Worm (Caenorhabditis elegans) whole organism, young adult: ENCODE measurements around the gene erl-1.
A peak's percentile ranks its signal among the peaks of the same experiment; 100 is the strongest.

Experiments
- C06A6.2 ChIP-seq: fragments of 200-800 bp; sonication (Bioruptor generic); conservative IDR thresholded peaks from 2 replicates; pipeline ENCODE4 v1.3.6; 2022; ENCODE audit warnings: missing genetic modification characterization, missing compliant biosample characterization
- F33H1.4 ChIP-seq: fragments of 200-800 bp; sonication (Bioruptor generic); IDR thresholded peaks from 2 replicates; pipeline ENCODE4 v1.3.6; 2022; ENCODE audit warnings: missing genetic modification reagents, missing genetic modification characterization, missing compliant biosample characterization
- F49E8.2 ChIP-seq: sonication (generic microtip); optimal IDR thresholded peaks from 3 replicates; lab custom pipeline; 2017; ENCODE audit warnings: missing genetic modification characterization, mild to moderate bottlenecking, missing compliant biosample characterization, antibody characterized with exemption, moderate library complexity; ENCODE audit not compliant: insufficient read depth
- F52B5.7 ChIP-seq: sonication (generic microtip); optimal IDR thresholded peaks from 2 replicates; lab custom pipeline; 2016; ENCODE audit warnings: mild to moderate bottlenecking, missing genetic modification characterization, missing compliant biosample characterization
- K11D2.4 ChIP-seq: fragments of 200-800 bp; sonication (Bioruptor generic); IDR thresholded peaks from 2 replicates; pipeline ENCODE4 v1.3.6; 2022; ENCODE audit warnings: missing genetic modification reagents, missing genetic modification characterization, missing compliant biosample characterization
- T07F8.4 ChIP-seq: sonication (generic microtip); optimal IDR thresholded peaks from 2 replicates; lab custom pipeline; 2016; ENCODE audit warnings: mild to moderate bottlenecking, missing genetic modification characterization, moderate library complexity, missing compliant biosample characterization
- T26A5.8 ChIP-seq: sonication (generic microtip); optimal IDR thresholded peaks from 2 replicates; lab custom pipeline; 2016; ENCODE audit warnings: missing genetic modification characterization, missing compliant biosample characterization
- Y53F4B.3 ChIP-seq: fragments of 200-800 bp; sonication (Bioruptor generic); IDR thresholded peaks from 2 replicates; pipeline ENCODE4 v1.3.6; 2022; ENCODE audit warnings: missing genetic modification reagents, missing genetic modification characterization, missing compliant biosample characterization
- ZK185.1 ChIP-seq: sonication (generic microtip); optimal IDR thresholded peaks from 2 replicates; lab custom pipeline; 2016; ENCODE audit warnings: mild to moderate bottlenecking, missing genetic modification characterization, missing compliant biosample characterization; ENCODE audit not compliant: poor library complexity, severe bottlenecking
- ama-1 ChIP-seq, 3 experiments: fragments of 150-350 bp in 1 of 3; sonication (generic microtip) in 2 of 3; optimal IDR thresholded peaks; 2 replicates each; lab custom pipeline; 2014 to 2018; ENCODE audit warnings: missing biosample characterization in 2 of 3, missing genetic modification characterization in 2 of 3, missing genetic modification reagents in 2 of 3
- atf-7 ChIP-seq: sonication (generic microtip); optimal IDR thresholded peaks from 2 replicates; lab custom pipeline; 2017; ENCODE audit warnings: mild to moderate bottlenecking, missing genetic modification characterization, missing compliant biosample characterization
- attf-3 ChIP-seq: fragments of 200-800 bp; sonication (Bioruptor generic); conservative IDR thresholded peaks from 2 replicates; pipeline ENCODE4 v1.3.6; 2022; ENCODE audit warnings: missing genetic modification reagents, missing genetic modification characterization, missing compliant biosample characterization
- attf-5 ChIP-seq: fragments of 200-800 bp; sonication (Bioruptor generic); optimal IDR thresholded peaks from 2 replicates; lab custom pipeline; 2018; ENCODE audit warnings: mild to moderate bottlenecking, missing genetic modification characterization, missing compliant biosample characterization
- ceh-27 ChIP-seq: fragments of 200-800 bp; sonication (Bioruptor generic); optimal IDR thresholded peaks from 2 replicates; lab custom pipeline; 2018; ENCODE audit warnings: mild to moderate bottlenecking, missing genetic modification characterization, moderate library complexity, missing compliant biosample characterization
- ceh-79 ChIP-seq: sonication (generic microtip); optimal IDR thresholded peaks from 2 replicates; lab custom pipeline; 2017; ENCODE audit warnings: mild to moderate bottlenecking, missing genetic modification characterization, missing compliant biosample characterization
- ceh-91 ChIP-seq: fragments of 200-800 bp; sonication (Bioruptor generic); IDR thresholded peaks from 2 replicates; pipeline ENCODE4 v1.3.6; 2022; ENCODE audit warnings: missing genetic modification reagents, missing genetic modification characterization, missing compliant biosample characterization
- efl-1 ChIP-seq: fragments of 150-350 bp; optimal IDR thresholded peaks from 2 replicates; lab custom pipeline; 2014; ENCODE audit warnings: missing biosample characterization, missing genetic modification reagents, missing genetic modification characterization
- egl-18 ChIP-seq: fragments of 200-800 bp; sonication (Bioruptor generic); IDR thresholded peaks from 2 replicates; pipeline ENCODE4 v1.3.6; 2022; ENCODE audit warnings: missing genetic modification reagents, missing genetic modification characterization, missing compliant biosample characterization
- egrh-3 ChIP-seq: fragments of 200-800 bp; sonication (Bioruptor generic); IDR thresholded peaks from 2 replicates; pipeline ENCODE4 v1.3.6; 2022; ENCODE audit warnings: missing genetic modification reagents, missing genetic modification characterization, missing compliant biosample characterization
- hmg-1.2 ChIP-seq: fragments of 200-800 bp; sonication (Bioruptor generic); IDR thresholded peaks from 2 replicates; pipeline ENCODE4 v1.3.6; 2022; ENCODE audit warnings: missing genetic modification reagents, missing genetic modification characterization, missing compliant biosample characterization
- lag-1 ChIP-seq: fragments of 200-800 bp; sonication (Bioruptor generic); IDR thresholded peaks from 2 replicates; pipeline ENCODE4 v1.3.6; 2022; ENCODE audit warnings: missing genetic modification reagents, missing genetic modification characterization, missing compliant biosample characterization
- let-607 ChIP-seq, 2 experiments: fragments of 200-800 bp in 1 of 2; sonication (Bioruptor generic) in 1 of 2; sonication (generic microtip) in 1 of 2; optimal IDR thresholded peaks; 2 replicates each; lab custom pipeline; 2016 to 2018; ENCODE audit warnings: mild to moderate bottlenecking in 2 of 2, missing compliant biosample characterization in 2 of 2, missing genetic modification characterization in 2 of 2, moderate library complexity in 2 of 2, missing genotype in 1 of 2
- lin-35 ChIP-seq, 3 experiments: fragments of 150-350 bp in 2 of 3; sonication (generic microtip) in 1 of 3; optimal IDR thresholded peaks; 2 replicates each; lab custom pipeline; 2014 to 2018; ENCODE audit warnings: missing biosample characterization in 3 of 3, missing genetic modification characterization in 3 of 3, missing genetic modification reagents in 3 of 3
- lin-40 ChIP-seq: sonication (generic microtip); optimal IDR thresholded peaks from 2 replicates; lab custom pipeline; 2016; ENCODE audit warnings: missing genetic modification characterization, mild to moderate bottlenecking, missing compliant biosample characterization, missing genotype, missing genetic modification reagents
- lin-54 ChIP-seq: fragments of 200-800 bp; sonication (Bioruptor generic); optimal IDR thresholded peaks from 2 replicates; lab custom pipeline; 2018; ENCODE audit warnings: mild to moderate bottlenecking, missing genetic modification characterization, missing compliant biosample characterization
- lsl-1 ChIP-seq: fragments of 200-800 bp; sonication (Bioruptor generic); optimal IDR thresholded peaks from 2 replicates; lab custom pipeline; 2018; ENCODE audit warnings: mild to moderate bottlenecking, missing genetic modification characterization, moderate library complexity, missing compliant biosample characterization
- madf-6 ChIP-seq: fragments of 200-800 bp; sonication (Bioruptor generic); IDR thresholded peaks from 2 replicates; pipeline ENCODE4 v1.3.6; 2022; ENCODE audit warnings: missing genetic modification reagents, missing genetic modification characterization, missing compliant biosample characterization
- mxl-1 ChIP-seq: sonication (generic microtip); optimal IDR thresholded peaks from 2 replicates; lab custom pipeline; 2016; ENCODE audit warnings: missing genetic modification characterization, missing compliant biosample characterization
- nhr-120 ChIP-seq: fragments of 200-800 bp; sonication (Bioruptor generic); IDR thresholded peaks from 2 replicates; pipeline ENCODE4 v1.3.6; 2022; ENCODE audit warnings: missing genetic modification characterization, missing compliant biosample characterization
- nhr-179 ChIP-seq: sonication (generic microtip); optimal IDR thresholded peaks from 2 replicates; lab custom pipeline; 2016; ENCODE audit warnings: mild to moderate bottlenecking, missing genetic modification characterization, missing compliant biosample characterization
- nhr-80 ChIP-seq: sonication (generic microtip); optimal IDR thresholded peaks from 2 replicates; lab custom pipeline; 2016; ENCODE audit warnings: missing genetic modification characterization, missing compliant biosample characterization
- pbrm-1 ChIP-seq: fragments of 200-800 bp; sonication (Bioruptor generic); IDR thresholded peaks from 2 replicates; pipeline ENCODE4 v1.3.6; 2022; ENCODE audit warnings: missing genetic modification reagents, missing genetic modification characterization, missing compliant biosample characterization
- rec-8 ChIP-seq, 2 experiments: sonication (generic microtip); optimal IDR thresholded peaks; 2 replicates each; lab custom pipeline; 2016; ENCODE audit warnings: mild to moderate bottlenecking in 2 of 2, missing genetic modification characterization in 2 of 2, missing genetic modification reagents in 2 of 2, missing genotype in 2 of 2, missing biosample characterization in 1 of 2, missing compliant biosample characterization in 1 of 2, moderate library complexity in 1 of 2
- rpc-1 ChIP-seq, 2 experiments: fragments of 150-350 bp in 1 of 2; sonication (generic microtip) in 1 of 2; optimal IDR thresholded peaks; 2 replicates each; lab custom pipeline; 2014 to 2018; ENCODE audit warnings: missing biosample characterization in 1 of 2, missing genetic modification characterization in 1 of 2, missing genetic modification reagents in 1 of 2, missing genotype in 1 of 2
- sdz-38 ChIP-seq: sonication (generic microtip); optimal IDR thresholded peaks from 2 replicates; lab custom pipeline; 2016; ENCODE audit warnings: missing genotype, missing genetic modification characterization, missing compliant biosample characterization
- snpc-3.4 ChIP-seq: sonication (generic microtip); optimal IDR thresholded peaks from 2 replicates; lab custom pipeline; 2017; ENCODE audit warnings: missing genetic modification characterization, mild to moderate bottlenecking, missing compliant biosample characterization, antibody characterized with exemption, moderate library complexity, missing genotype, missing genetic modification reagents
- tlf-1 ChIP-seq: fragments of 200-800 bp; sonication (Bioruptor generic); optimal IDR thresholded peaks from 2 replicates; lab custom pipeline; 2018; ENCODE audit warnings: mild to moderate bottlenecking, missing genetic modification characterization, missing compliant biosample characterization
- xnd-1 ChIP-seq: sonication (generic microtip); optimal IDR thresholded peaks from 2 replicates; lab custom pipeline; 2016; ENCODE audit warnings: missing genotype, missing genetic modification reagents, missing genetic modification characterization, missing compliant biosample characterization
- zfh-2 ChIP-seq: fragments of 200-800 bp; sonication (Bioruptor generic); conservative IDR thresholded peaks from 2 replicates; pipeline ENCODE4 v1.3.6; 2022; ENCODE audit warnings: missing genetic modification reagents, missing genetic modification characterization, missing compliant biosample characterization

erl-1 gene

ce11 chrIV:12259161-12259870 is 28.4 kb upstream of the erl-1 start, which contains the start of gene Y39C12A.9 (continued):
- no peak for TF ChIP-seq T26A5.8 (tag; lab: Kevin White, UChicago)
- TF ChIP-seq, all 124 proteins: peak for 0

ce11 chrIV:12261353-12261752 is 26.4 kb upstream of the erl-1 start, which contains the start of gene sre-14:
TSS of gene sre-14 (minus strand) at chrIV:12261453.
- no peak for TF ChIP-seq F49E8.2 (tag; lab: Kevin White, UChicago)
- TF ChIP-seq mxl-1 (tag; lab: Kevin White, UChicago) = no peak
- TF ChIP-seq ceh-79 (tag; lab: Kevin White, UChicago) = no peak
- no peak for TF ChIP-seq zfh-2 (GFP tag; lab: Robert Waterston, UW)
- TF ChIP-seq F52B5.7 (tag; lab: Kevin White, UChicago) = no peak
- TF ChIP-seq ama-1 (optimal IDR thresholded peaks at IDR 0.05; lab: Kevin White, UChicago) = no peak
- TF ChIP-seq ama-1 (GFP tag; optimal IDR thresholded peaks at IDR 0.05; lab: Kevin White, UChicago) = no peak
- no peak for TF ChIP-seq xnd-1
- TF ChIP-seq tlf-1 (GFP tag; lab: Kevin White, UChicago) = no peak
- TF ChIP-seq pbrm-1 = no peak
- no peak for TF ChIP-seq madf-6 (GFP tag; lab: Robert Waterston, UW)
- TF ChIP-seq Y53F4B.3 (GFP tag; lab: Robert Waterston, UW) = no peak
- no peak for TF ChIP-seq lag-1
- TF ChIP-seq nhr-179 (tag; lab: Kevin White, UChicago) = no peak
- TF ChIP-seq ceh-91 (GFP tag; lab: Robert Waterston, UW) = no peak
- TF ChIP-seq nhr-120 (GFP tag; lab: Robert Waterston, UW) = no peak
- no peak for TF ChIP-seq egrh-3 (GFP tag; lab: Robert Waterston, UW)
- no peak for TF ChIP-seq egl-18 (GFP tag; lab: Robert Waterston, UW)
- TF ChIP-seq, all 124 proteins: peak for 0

DNA sequence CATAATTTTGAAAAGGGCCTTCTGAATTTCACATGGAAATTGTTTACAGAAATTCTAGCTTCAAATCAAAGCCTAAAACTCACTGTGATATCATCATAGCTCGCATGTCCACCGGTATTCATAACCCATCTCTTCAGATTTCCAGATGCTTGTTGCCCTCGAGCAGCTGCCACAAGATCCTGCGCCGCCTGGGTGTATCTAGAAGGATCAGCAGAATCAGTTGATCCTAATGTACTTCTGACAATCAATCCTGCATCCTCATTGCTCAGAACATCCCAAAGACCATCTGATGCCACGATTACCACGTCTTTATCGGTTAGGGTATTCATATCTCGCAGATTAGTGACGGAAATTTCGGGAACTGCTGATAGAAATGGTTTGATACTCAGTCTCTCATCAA is 21.9 kb upstream of the erl-1 start:
- TF ChIP-seq efl-1 (GFP tag; lab: Kevin White, UChicago) (no peak), T07F8.4 (tag; lab: Kevin White, UChicago) (no peak), rec-8 (tag; optimal IDR thresholded peaks at IDR 0.05; lab: Kevin White, UChicago) (no peak), sdz-38 (tag; lab: Kevin White, UChicago) (no peak), T26A5.8 (tag; lab: Kevin White, UChicago) (no peak), C06A6.2 (GFP tag; lab: Robert Waterston, UW) (no peak), lsl-1 (GFP tag; lab: Kevin White, UChicago) (no peak), hmg-1.2 (GFP tag; lab: Robert Waterston, UW) (no peak), nhr-80 (no peak), rpc-1 (optimal IDR thresholded peaks at IDR 0.05; lab: Kevin White, UChicago) (no peak), rpc-1 (tag; optimal IDR thresholded peaks at IDR 0.05; lab: Kevin White, UChicago) (no peak)

ce11 chrIV:12268272-12269045 is 19.3 kb upstream of the erl-1 start, which contains the start of the genes ppm-1.H and rpl-34:
TSS of gene ppm-1.H (minus strand) at chrIV:12268322.
TSS of gene rpl-34 (plus strand) at chrIV:12268995.
- TF ChIP-seq atf-7 = no peak
- peak in 1 of 3 experiments; percentile 46 for TF ChIP-seq lin-35 (GFP tag; optimal IDR thresholded peaks at IDR 0.05; lab: Kevin White, UChicago)
- peak; percentile 10; the same call in 1 of the 2 replicates for TF ChIP-seq hmg-1.2 (GFP tag; lab: Robert Waterston, UW)
- TF ChIP-seq snpc-3.4 = peak; percentile 59
- TF ChIP-seq T26A5.8 (tag; lab: Kevin White, UChicago) = no peak
- TF ChIP-seq F33H1.4 (GFP tag; lab: Robert Waterston, UW) = peak; percentile 74
- TF ChIP-seq let-607 (tag; optimal IDR thresholded peaks at IDR 0.05; lab: Kevin White, UChicago) = no peak
- TF ChIP-seq efl-1 (GFP tag; lab: Kevin White, UChicago) = peak; percentile 39
- no peak for TF ChIP-seq ama-1 (optimal IDR thresholded peaks at IDR 0.05; lab: Kevin White, UChicago)
- TF ChIP-seq ama-1 (GFP tag; optimal IDR thresholded peaks at IDR 0.05; lab: Kevin White, UChicago) = no peak
- TF ChIP-seq ceh-27 = peak; percentile 8
- TF ChIP-seq ZK185.1 (tag; lab: Kevin White, UChicago) = no peak
- 0 out of 2 replicates have a peak, but pooled peaks have one; percentile 18 for TF ChIP-seq K11D2.4 (GFP tag; lab: Robert Waterston, UW)
- no peak for TF ChIP-seq lin-40 (tag; lab: Kevin White, UChicago)
- TF ChIP-seq lin-54 (GFP tag; lab: Kevin White, UChicago) = no peak
- TF ChIP-seq attf-3 = peak; percentile 40; the same call in 1 of the 2 replicates
- TF ChIP-seq Y53F4B.3 (GFP tag; lab: Robert Waterston, UW) = no peak
- peak; percentile 43 for TF ChIP-seq attf-5 (GFP tag; lab: Kevin White, UChicago)
